Worm (Caenorhabditis elegans) whole organism, L4/young adult: ENCODE data around the gene lrpc-1.

Source experiments
- W03F9.2 ChIP-seq: fragments of 150-350 bp; optimal IDR thresholded peaks from 2 replicates; lab custom pipeline; 2014; ENCODE audit warnings: missing biosample characterization, missing genetic modification characterization
- dao-5 ChIP-seq: sonication (generic microtip); optimal IDR thresholded peaks from 2 replicates; lab custom pipeline; 2016; ENCODE audit warnings: missing genotype, missing genetic modification characterization, moderate library complexity, missing compliant biosample characterization
- him-1 ChIP-seq: sonication (generic microtip); optimal IDR thresholded peaks from 2 replicates; lab custom pipeline; 2016; ENCODE audit warnings: missing genotype, missing genetic modification reagents, missing genetic modification characterization, missing compliant biosample characterization

DNA sequence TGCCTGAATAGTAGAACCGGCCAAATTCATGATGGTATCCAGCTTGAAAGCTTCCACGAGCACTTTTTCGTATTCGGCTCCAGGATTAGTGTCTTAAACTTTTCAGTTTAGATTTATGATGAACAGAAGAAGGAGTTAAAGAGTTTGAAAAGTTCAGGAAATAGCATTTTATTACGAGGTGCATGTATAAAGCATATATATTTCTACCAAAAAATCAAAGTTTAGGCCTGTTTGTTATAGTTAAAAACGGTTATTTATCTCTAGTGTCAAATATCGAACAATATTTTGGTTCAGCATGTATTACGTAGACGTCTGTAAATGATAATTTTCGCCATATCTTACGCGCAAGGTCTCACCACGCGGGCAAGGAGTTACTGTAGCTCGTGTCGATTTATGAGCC, 31.7 kb downstream of the lrpc-1 start, which contains the start of gene klc-2:
- TF ChIP-seq him-1 (tag; lab: Kevin White, UChicago) (no peak), W03F9.2 (tag; lab: Kevin White, UChicago) (no peak), dao-5 (no peak)
